Fruit fly (Drosophila melanogaster) whole organism, embryonic: ENCODE data around the gene Bro.

Experiments used
- CG10431 ChIP-seq: fragments of 200-800 bp; sonication (Bioruptor generic); optimal IDR thresholded peaks from 3 replicates; lab custom pipeline; 2018; ENCODE audit warnings: missing biosample characterization, mild to moderate bottlenecking, missing genetic modification characterization
- CG10543 ChIP-seq: fragments of 200-800 bp; sonication (Bioruptor generic); optimal IDR thresholded peaks from 3 replicates; lab custom pipeline; 2017; ENCODE audit warnings: missing biosample characterization, mild to moderate bottlenecking, missing genetic modification characterization, moderate library complexity
- CG13775 ChIP-seq: fragments of 200-800 bp; sonication (Bioruptor generic); optimal IDR thresholded peaks from 3 replicates; lab custom pipeline; 2017; ENCODE audit warnings: missing biosample characterization, mild to moderate bottlenecking, missing genetic modification characterization
- CG14667 ChIP-seq: fragments of 200-800 bp; sonication (Bioruptor generic); IDR thresholded peaks from 2 replicates; pipeline ENCODE4 v1.3.6; 2022; ENCODE audit warnings: missing biosample characterization, missing genetic modification characterization
- CG1529 ChIP-seq: fragments of 200-800 bp; sonication (Bioruptor generic); optimal IDR thresholded peaks from 3 replicates; lab custom pipeline; 2018; ENCODE audit warnings: missing biosample characterization, missing genetic modification characterization
- CG15479 ChIP-seq: fragments of 200-800 bp; sonication (Bioruptor generic); optimal IDR thresholded peaks from 3 replicates; lab custom pipeline; 2019; ENCODE audit warnings: missing biosample characterization, mild to moderate bottlenecking, missing genetic modification characterization, moderate library complexity
- CG17802 ChIP-seq: fragments of 200-800 bp; sonication (Bioruptor generic); optimal IDR thresholded peaks from 2 replicates; lab custom pipeline; 2018; ENCODE audit warnings: missing biosample characterization, mild to moderate bottlenecking, missing genetic modification characterization, moderate library complexity
- CG17829 ChIP-seq: fragments of 200-800 bp; optimal IDR thresholded peaks from 2 replicates; lab custom pipeline; 2019; ENCODE audit warnings: missing biosample characterization, mild to moderate bottlenecking, missing genetic modification characterization, moderate library complexity
- CG2120 ChIP-seq: fragments of 200-800 bp; sonication (Bioruptor generic); optimal IDR thresholded peaks from 3 replicates; lab custom pipeline; 2016; ENCODE audit warnings: missing biosample characterization, missing genetic modification characterization
- CG2875 ChIP-seq: fragments of 200-800 bp; sonication (Bioruptor generic); optimal IDR thresholded peaks from 2 replicates; lab custom pipeline; 2017; ENCODE audit warnings: missing biosample characterization, mild to moderate bottlenecking, missing genetic modification characterization, missing genetic modification reagents
- CG31441 ChIP-seq: fragments of 200-800 bp; sonication (Bioruptor generic); IDR thresholded peaks from 2 replicates; pipeline ENCODE4 v1.3.6; 2022; ENCODE audit warnings: missing biosample characterization, missing genetic modification characterization
- CG32767 ChIP-seq: fragments of 200-800 bp; sonication (Bioruptor generic); IDR thresholded peaks from 2 replicates; pipeline ENCODE4 v1.3.6; 2022; ENCODE audit warnings: missing biosample characterization, missing genetic modification characterization
- CG33557 ChIP-seq: fragments of 200-800 bp; sonication (Bioruptor generic); optimal IDR thresholded peaks from 2 replicates; lab custom pipeline; 2019; ENCODE audit warnings: missing biosample characterization, mild to moderate bottlenecking, missing genetic modification characterization, moderate library complexity
- CG6854 ChIP-seq: fragments of 200-800 bp; sonication (Bioruptor generic); optimal IDR thresholded peaks from 3 replicates; lab custom pipeline; 2017; ENCODE audit warnings: missing biosample characterization, mild to moderate bottlenecking, missing genetic modification characterization
- CG7556 ChIP-seq: fragments of 200-800 bp; sonication (Bioruptor generic); optimal IDR thresholded peaks from 2 replicates; lab custom pipeline; 2017; ENCODE audit warnings: missing biosample characterization, mild to moderate bottlenecking, missing genetic modification characterization
- CG8290 ChIP-seq, 3 experiments: fragments of 200-800 bp; sonication (Bioruptor generic); optimal IDR thresholded peaks; 2 replicates each; lab custom pipeline; 2016 to 2019; ENCODE audit warnings: missing biosample characterization in 3 of 3, missing genetic modification characterization in 3 of 3, mild to moderate bottlenecking in 2 of 3, moderate library complexity in 1 of 3
- CG8944 ChIP-seq: fragments of 200-800 bp; sonication (Bioruptor generic); optimal IDR thresholded peaks from 3 replicates; lab custom pipeline; 2016; ENCODE audit warnings: missing biosample characterization, missing genetic modification characterization
- CTCF ChIP-seq: fragments of 200-800 bp; sonication (Bioruptor generic); optimal IDR thresholded peaks from 2 replicates; lab custom pipeline; 2017; ENCODE audit warnings: missing biosample characterization, mild to moderate bottlenecking, missing genetic modification characterization, moderate library complexity
- CoRest ChIP-seq: fragments of 200-800 bp; sonication (Bioruptor generic); optimal IDR thresholded peaks from 3 replicates; lab custom pipeline; 2018; ENCODE audit warnings: missing biosample characterization, mild to moderate bottlenecking, missing genetic modification characterization, moderate library complexity
- D ChIP-seq, 2 experiments: fragments of 200-800 bp in 1 of 2; fragments of >200 bp in 1 of 2; sonication (Bioruptor generic) in 1 of 2; optimal IDR thresholded peaks; 2 replicates in 1 of 2; 3 replicates in 1 of 2; lab custom pipeline; 2017; ENCODE audit warnings: mild to moderate bottlenecking in 1 of 2, missing biosample characterization in 1 of 2, missing genetic modification characterization in 1 of 2, missing genetic modification reagents in 1 of 2
- Dref ChIP-seq: fragments of 200-800 bp; sonication (Bioruptor generic); IDR thresholded peaks from 2 replicates; pipeline ENCODE4 v1.3.6; 2022; ENCODE audit warnings: missing biosample characterization, missing genetic modification characterization
- E2f2 ChIP-seq: fragments of 200-800 bp; sonication (Bioruptor generic); IDR thresholded peaks from 2 replicates; pipeline ENCODE4 v1.3.6; 2022; ENCODE audit warnings: missing biosample characterization, missing genetic modification characterization
- ERR ChIP-seq: fragments of 200-800 bp; sonication (Bioruptor generic); optimal IDR thresholded peaks from 2 replicates; lab custom pipeline; 2016; ENCODE audit warnings: missing biosample characterization, missing genetic modification characterization
- Ets97D ChIP-seq: fragments of 200-800 bp; sonication (Bioruptor generic); optimal IDR thresholded peaks from 3 replicates; lab custom pipeline; 2016; ENCODE audit warnings: missing biosample characterization, missing genetic modification characterization
- Fer1 ChIP-seq: fragments of 200-800 bp; sonication (Bioruptor generic); optimal IDR thresholded peaks from 2 replicates; lab custom pipeline; 2017; ENCODE audit warnings: missing biosample characterization, mild to moderate bottlenecking, missing genetic modification characterization
- GATAe ChIP-seq: fragments of 200-800 bp; sonication (Bioruptor generic); conservative IDR thresholded peaks from 2 replicates; pipeline ENCODE4 v1.3.6; 2022; ENCODE audit warnings: missing biosample characterization, missing genetic modification characterization
- Lhr ChIP-seq: fragments of 200-800 bp; sonication (Bioruptor generic); optimal IDR thresholded peaks from 3 replicates; lab custom pipeline; 2017; ENCODE audit warnings: mild to moderate bottlenecking, missing biosample characterization, missing genetic modification reagents, missing genetic modification characterization
- MESR4 ChIP-seq: fragments of 200-800 bp; sonication (Bioruptor generic); optimal IDR thresholded peaks from 2 replicates; lab custom pipeline; 2018; ENCODE audit warnings: missing biosample characterization, mild to moderate bottlenecking, missing genetic modification characterization, moderate library complexity
- Mad ChIP-seq: fragments of 200-800 bp; sonication (Bioruptor generic); optimal IDR thresholded peaks from 2 replicates; lab custom pipeline; 2016; ENCODE audit warnings: missing biosample characterization, missing genetic modification characterization
- PHDP ChIP-seq: fragments of 200-800 bp; sonication (Bioruptor generic); optimal IDR thresholded peaks from 3 replicates; lab custom pipeline; 2018; ENCODE audit warnings: missing biosample characterization, mild to moderate bottlenecking, missing genetic modification characterization, moderate library complexity
- Sin3A ChIP-seq: fragments of >200 bp; optimal IDR thresholded peaks from 2 replicates; lab custom pipeline; 2018
- chinmo ChIP-seq: fragments of 200-800 bp; sonication (Bioruptor generic); IDR thresholded peaks from 4 replicates; pipeline ENCODE4 v1.3.6; 2022; ENCODE audit warnings: missing biosample characterization, missing genetic modification characterization; ENCODE audit not compliant: partially characterized antibody
- crol ChIP-seq: fragments of 200-800 bp; sonication (Bioruptor generic); IDR thresholded peaks from 2 replicates; pipeline ENCODE4 v1.3.6; 2022; ENCODE audit warnings: missing biosample characterization, missing genetic modification characterization
- crp ChIP-seq, 2 experiments: fragments of 200-800 bp; sonication (Bioruptor generic); optimal IDR thresholded peaks; 2 replicates in 1 of 2; 3 replicates in 1 of 2; lab custom pipeline; 2017; ENCODE audit warnings: missing biosample characterization in 2 of 2, missing genetic modification characterization in 2 of 2, mild to moderate bottlenecking in 1 of 2, moderate library complexity in 1 of 2
- cwo ChIP-seq: fragments of 200-800 bp; sonication (Bioruptor generic); optimal IDR thresholded peaks from 3 replicates; lab custom pipeline; 2017; ENCODE audit warnings: missing biosample characterization, missing genetic modification characterization, mild to moderate bottlenecking, moderate library complexity, missing genetic modification reagents
- gcm ChIP-seq: fragments of 200-800 bp; sonication (Bioruptor generic); optimal IDR thresholded peaks from 2 replicates; lab custom pipeline; 2019; ENCODE audit warnings: missing biosample characterization, mild to moderate bottlenecking, missing genetic modification characterization, moderate library complexity
- gfzf ChIP-seq: fragments of 200-800 bp; sonication (Bioruptor generic); optimal IDR thresholded peaks from 2 replicates; lab custom pipeline; 2016; ENCODE audit warnings: missing biosample characterization, mild to moderate bottlenecking, missing genetic modification characterization, moderate library complexity
- lab ChIP-seq: fragments of 200-800 bp; sonication (Bioruptor generic); optimal IDR thresholded peaks from 3 replicates; lab custom pipeline; 2017; ENCODE audit warnings: missing biosample characterization, missing genetic modification characterization, mild to moderate bottlenecking, moderate library complexity, missing genetic modification reagents
- mam ChIP-seq: fragments of 200-800 bp; sonication (Bioruptor generic); optimal IDR thresholded peaks from 3 replicates; lab custom pipeline; 2016; ENCODE audit warnings: missing biosample characterization, missing genetic modification characterization
- mld ChIP-seq: fragments of 200-800 bp; sonication (Bioruptor generic); IDR thresholded peaks from 3 replicates; pipeline ENCODE4 v1.3.6; 2022; ENCODE audit warnings: missing biosample characterization, missing genetic modification characterization; ENCODE audit not compliant: partially characterized antibody
- nerfin-2 ChIP-seq: fragments of 200-800 bp; sonication (Bioruptor generic); IDR thresholded peaks from 2 replicates; pipeline ENCODE4 v1.3.6; 2022; ENCODE audit warnings: missing biosample characterization, missing genetic modification characterization; ENCODE audit not compliant: partially characterized antibody
- p53 ChIP-seq: fragments of 200-800 bp; sonication (Bioruptor generic); optimal IDR thresholded peaks from 2 replicates; lab custom pipeline; 2016; ENCODE audit warnings: missing biosample characterization, missing genetic modification characterization
- phol ChIP-seq: fragments of 200-800 bp; sonication (Bioruptor generic); optimal IDR thresholded peaks from 3 replicates; lab custom pipeline; 2018; ENCODE audit warnings: missing biosample characterization, mild to moderate bottlenecking, missing genetic modification characterization, moderate library complexity
- row ChIP-seq: fragments of 200-800 bp; sonication (Bioruptor generic); IDR thresholded peaks from 3 replicates; pipeline ENCODE4 v1.3.6; 2022; ENCODE audit warnings: missing biosample characterization, missing genetic modification characterization
- run ChIP-seq: fragments of 200-800 bp; sonication (Bioruptor generic); optimal IDR thresholded peaks from 3 replicates; lab custom pipeline; 2018; ENCODE audit warnings: missing biosample characterization, mild to moderate bottlenecking, missing genetic modification characterization
- sens ChIP-seq: fragments of 200-800 bp; sonication (Bioruptor generic); peaks from one replicate; lab custom pipeline; 2016; ENCODE audit warnings: missing biosample characterization, missing genetic modification characterization
- slbo ChIP-seq: fragments of 200-800 bp; sonication (Bioruptor generic); IDR thresholded peaks from 2 replicates; pipeline ENCODE4 v1.3.6; 2022; ENCODE audit warnings: missing biosample characterization, missing genetic modification characterization
- trem ChIP-seq: fragments of 200-800 bp; optimal IDR thresholded peaks from 3 replicates; lab custom pipeline; 2019; ENCODE audit warnings: missing biosample characterization, mild to moderate bottlenecking, missing genetic modification characterization, moderate library complexity

Bro gene

dm6 chr3L:1602064-1602832 lies 45.4 kb upstream of the Bro start, which contains the start of gene CG12104 (continued):
- TF ChIP-seq GATAe (GFP tag; lab: Robert Waterston, UW) (peak; percentile 96), CTCF (peak; percentile 5), Sin3A (lab: Kevin White, UChicago) (peak; percentile 15), nerfin-2 (GFP tag; lab: Robert Waterston, UW) (0 out of 2 replicates have a peak, but pooled peaks have one; percentile 6), CG10431 (GFP tag; lab: Kevin White, UChicago) (peak; percentile 51), mld (GFP tag; lab: Robert Waterston, UW) (0 out of 3 replicates have a peak, but pooled peaks have one; percentile 42), phol (tag; lab: Kevin White, UChicago) (peak; percentile 16), CG8944 (GFP tag; lab: Kevin White, UChicago) (no peak), CG1529 (GFP tag; lab: Kevin White, UChicago) (peak; percentile 27), CG6854 (GFP tag; lab: Kevin White, UChicago) (no peak), CG2875 (GFP tag; lab: Kevin White, UChicago) (no peak), CG7556 (GFP tag; lab: Kevin White, UChicago) (no peak), CG2120 (GFP tag; lab: Kevin White, UChicago) (peak; percentile 10), chinmo (GFP tag; lab: Robert Waterston, UW) (peak; percentile 70; the same call in 1 of the 4 replicates), CG17802 (tag; lab: Kevin White, UChicago) (peak; percentile 64), ERR (GFP tag; lab: Kevin White, UChicago) (no peak), cwo (GFP tag; lab: Kevin White, UChicago) (peak; percentile 40), sens (GFP tag; lab: Kevin White, UChicago) (peak; percentile 67), crol (GFP tag; lab: Robert Waterston, UW) (peak; percentile 96), CG32767 (GFP tag; lab: Robert Waterston, UW) (no peak), run (tag; lab: Kevin White, UChicago) (peak; percentile 18), gfzf (GFP tag; lab: Kevin White, UChicago) (peak; percentile 76), row (GFP tag; lab: Robert Waterston, UW) (peak; percentile 71), CG33557 (GFP tag; lab: Kevin White, UChicago) (peak; percentile 64), CG14667 (GFP tag; lab: Robert Waterston, UW) (no peak), CoRest (peak; percentile 42), PHDP (peak; percentile 14), CG10543 (peak; percentile 95), CG13775 (GFP tag; lab: Kevin White, UChicago) (peak; percentile 38), CG17829 (tag; lab: Kevin White, UChicago) (peak; percentile 29), MESR4 (peak; percentile 62), Fer1 (GFP tag; lab: Kevin White, UChicago) (peak; percentile 15), CG31441 (GFP tag; lab: Robert Waterston, UW) (peak; percentile 54), trem (peak; percentile 53), slbo (GFP tag; lab: Robert Waterston, UW) (peak; percentile 38; the same call in 1 of the 2 replicates), p53 (GFP tag; lab: Kevin White, UChicago) (no peak), CG8290 (GFP tag; optimal IDR thresholded peaks at IDR 0.05; lab: Kevin White, UChicago) (no peak), CG8290 (tag; optimal IDR thresholded peaks at IDR 0.05; lab: Kevin White, UChicago) (peak in 1 of 2 experiments; percentile 13), Mad (GFP tag; lab: Kevin White, UChicago) (no peak), crp (GFP tag; optimal IDR thresholded peaks at IDR 0.05; lab: Kevin White, UChicago) (peak in 1 of 2 experiments; percentile 53), E2f2 (GFP tag; lab: Robert Waterston, UW) (peak; percentile 35; the same call in 1 of the 2 replicates), gcm (GFP tag; lab: Kevin White, UChicago) (peak; percentile 19), Lhr (GFP tag; lab: Kevin White, UChicago) (peak; percentile 43), Dref (GFP tag; lab: Robert Waterston, UW) (no peak), Ets97D (GFP tag; lab: Kevin White, UChicago) (peak; percentile 90), D (optimal IDR thresholded peaks at IDR 0.05; lab: Kevin White, UChicago) (no peak), D (GFP tag; optimal IDR thresholded peaks at IDR 0.05; lab: Kevin White, UChicago) (peak; percentile 14), CG15479 (GFP tag; lab: Kevin White, UChicago) (peak; percentile 91), lab (GFP tag; lab: Kevin White, UChicago) (peak; percentile 42), mam (GFP tag; lab: Kevin White, UChicago) (no peak)
